Fruit fly (Drosophila melanogaster) whole organism, prepupa: ENCODE measurements around the gene Dus1.
A peak's percentile ranks its signal among the peaks of the same experiment; 100 is the strongest.

Source experiments
- CG10631 ChIP-seq: fragments of 200-800 bp; sonication (Bioruptor generic); optimal IDR thresholded peaks from 2 replicates; lab custom pipeline; 2016; ENCODE audit warnings: missing biosample characterization, missing genetic modification characterization
- CG10669 ChIP-seq: fragments of 200-800 bp; sonication (Bioruptor generic); optimal IDR thresholded peaks from 3 replicates; lab custom pipeline; 2018; ENCODE audit warnings: missing biosample characterization, mild to moderate bottlenecking, missing genetic modification characterization, moderate library complexity
- CG11762 ChIP-seq: fragments of 200-800 bp; sonication (Bioruptor generic); optimal IDR thresholded peaks from 3 replicates; lab custom pipeline; 2016; ENCODE audit warnings: missing biosample characterization, missing genetic modification characterization; ENCODE audit not compliant: insufficient read depth
- CG15336 ChIP-seq: fragments of 200-800 bp; sonication (Bioruptor generic); IDR thresholded peaks from 2 replicates; pipeline ENCODE4 v1.3.6; 2022; ENCODE audit warnings: missing biosample characterization, missing genetic modification characterization
- CG1621 ChIP-seq: fragments of 200-800 bp; sonication (Bioruptor generic); optimal IDR thresholded peaks from 3 replicates; lab custom pipeline; 2018; ENCODE audit warnings: missing biosample characterization, mild to moderate bottlenecking, missing genetic modification characterization
- CG3032 ChIP-seq: fragments of 200-800 bp; optimal IDR thresholded peaks from 2 replicates; lab custom pipeline; 2019; ENCODE audit warnings: missing biosample characterization, mild to moderate bottlenecking, missing genetic modification characterization, moderate library complexity
- CG31627 ChIP-seq: fragments of 200-800 bp; sonication (Bioruptor generic); optimal IDR thresholded peaks from 3 replicates; lab custom pipeline; 2016; ENCODE audit warnings: missing biosample characterization, missing genetic modification characterization
- CG3919 ChIP-seq: fragments of 200-800 bp; sonication (Bioruptor generic); optimal IDR thresholded peaks from 3 replicates; lab custom pipeline; 2016; ENCODE audit warnings: missing biosample characterization, missing genetic modification characterization
- CG6163 ChIP-seq: fragments of 200-800 bp; sonication (Bioruptor generic); IDR thresholded peaks from 3 replicates; pipeline ENCODE4 v1.3.6; 2022; ENCODE audit warnings: missing biosample characterization, missing genetic modification characterization
- CG6276 ChIP-seq: fragments of 200-800 bp; sonication (Bioruptor generic); optimal IDR thresholded peaks from 2 replicates; lab custom pipeline; 2017; ENCODE audit warnings: missing biosample characterization, mild to moderate bottlenecking, missing genetic modification characterization
- CG6808 ChIP-seq: fragments of 200-800 bp; sonication (Bioruptor generic); optimal IDR thresholded peaks from 3 replicates; lab custom pipeline; 2017; ENCODE audit warnings: missing biosample characterization, missing genetic modification characterization, mild to moderate bottlenecking, moderate library complexity, missing genetic modification reagents
- CG6854 ChIP-seq: fragments of 200-800 bp; sonication (Bioruptor generic); optimal IDR thresholded peaks from 2 replicates; lab custom pipeline; 2017; ENCODE audit warnings: missing biosample characterization, mild to moderate bottlenecking, missing genetic modification characterization
- CG7368 ChIP-seq: fragments of 200-800 bp; sonication (Bioruptor generic); optimal IDR thresholded peaks from 3 replicates; lab custom pipeline; 2016; ENCODE audit warnings: missing biosample characterization, missing genetic modification characterization
- CG8632 ChIP-seq: fragments of 200-800 bp; sonication (Bioruptor generic); optimal IDR thresholded peaks from 3 replicates; lab custom pipeline; 2016; ENCODE audit warnings: missing biosample characterization, missing genetic modification characterization
- CG9139 ChIP-seq: fragments of 200-800 bp; sonication (Bioruptor generic); optimal IDR thresholded peaks from 3 replicates; lab custom pipeline; 2017; ENCODE audit warnings: missing biosample characterization, mild to moderate bottlenecking, missing genetic modification characterization
- Eip78C ChIP-seq: fragments of 200-800 bp; sonication (Bioruptor generic); peaks from one replicate; lab custom pipeline; 2016; ENCODE audit warnings: missing biosample characterization, missing genetic modification characterization
- Eip93F ChIP-seq: fragments of 200-800 bp; sonication (Bioruptor generic); optimal IDR thresholded peaks from 2 replicates; lab custom pipeline; 2016; ENCODE audit warnings: missing biosample characterization, mild to moderate bottlenecking, missing genetic modification characterization
- Ets21C ChIP-seq: fragments of 200-800 bp; sonication (Bioruptor generic); optimal IDR thresholded peaks from 3 replicates; lab custom pipeline; 2016; ENCODE audit warnings: missing biosample characterization, missing genetic modification characterization
- Ets96B ChIP-seq: fragments of 200-800 bp; optimal IDR thresholded peaks from 2 replicates; lab custom pipeline; 2019; ENCODE audit warnings: missing biosample characterization, mild to moderate bottlenecking, missing genetic modification characterization, moderate library complexity
- Gug ChIP-seq: fragments of 200-800 bp; sonication (Bioruptor generic); IDR thresholded peaks from 2 replicates; pipeline ENCODE4 v1.3.6; 2022; ENCODE audit warnings: missing biosample characterization, missing genetic modification characterization
- Hr38 ChIP-seq: sonication (Bioruptor generic); optimal IDR thresholded peaks from 2 replicates; lab custom pipeline; 2016; ENCODE audit warnings: missing biosample characterization, missing genetic modification characterization
- Hr39 ChIP-seq: fragments of 200-800 bp; sonication (Bioruptor generic); optimal IDR thresholded peaks from 2 replicates; lab custom pipeline; 2016; ENCODE audit warnings: missing biosample characterization, missing genetic modification characterization
- Hr4 ChIP-seq: fragments of 200-800 bp; sonication (Bioruptor generic); optimal IDR thresholded peaks from 3 replicates; lab custom pipeline; 2016; ENCODE audit warnings: missing biosample characterization, missing genetic modification characterization
- Lpt ChIP-seq: fragments of 200-800 bp; sonication (Bioruptor generic); optimal IDR thresholded peaks from 3 replicates; lab custom pipeline; 2016; ENCODE audit warnings: missing biosample characterization, missing genetic modification characterization
- Met ChIP-seq: fragments of 200-800 bp; sonication (Bioruptor generic); optimal IDR thresholded peaks from 3 replicates; lab custom pipeline; 2016; ENCODE audit warnings: missing biosample characterization, missing genetic modification characterization
- OdsH ChIP-seq: fragments of 200-800 bp; sonication (Bioruptor generic); optimal IDR thresholded peaks from 3 replicates; lab custom pipeline; 2016; ENCODE audit warnings: missing biosample characterization, missing genetic modification characterization
- Smox ChIP-seq: fragments of 200-800 bp; sonication (Bioruptor generic); optimal IDR thresholded peaks from 3 replicates; lab custom pipeline; 2016; ENCODE audit warnings: missing biosample characterization, missing genetic modification characterization
- Sox14 ChIP-seq: fragments of 200-800 bp; sonication (Bioruptor generic); optimal IDR thresholded peaks from 3 replicates; lab custom pipeline; 2016; ENCODE audit warnings: missing biosample characterization, missing genetic modification characterization
- Sox15 ChIP-seq: fragments of 200-800 bp; sonication (Bioruptor generic); optimal IDR thresholded peaks from 3 replicates; lab custom pipeline; 2016; ENCODE audit warnings: missing biosample characterization, missing genetic modification characterization
- achi ChIP-seq: fragments of 200-800 bp; sonication (Bioruptor generic); optimal IDR thresholded peaks from 3 replicates; lab custom pipeline; 2016; ENCODE audit warnings: missing biosample characterization, missing genetic modification characterization
- acj6 ChIP-seq: fragments of 200-800 bp; sonication (Bioruptor generic); optimal IDR thresholded peaks from 3 replicates; lab custom pipeline; 2016; ENCODE audit warnings: missing biosample characterization, missing genetic modification characterization
- cyc ChIP-seq: fragments of 200-800 bp; sonication (Bioruptor generic); optimal IDR thresholded peaks from 3 replicates; lab custom pipeline; 2016; ENCODE audit warnings: missing biosample characterization, missing genetic modification characterization
- esn ChIP-seq: fragments of 200-800 bp; sonication (Bioruptor generic); optimal IDR thresholded peaks from 2 replicates; lab custom pipeline; 2016; ENCODE audit warnings: missing biosample characterization, mild to moderate bottlenecking, missing genetic modification characterization, moderate library complexity
- fd59A ChIP-seq: fragments of 200-800 bp; sonication (Bioruptor generic); optimal IDR thresholded peaks from 2 replicates; lab custom pipeline; 2017; ENCODE audit warnings: missing biosample characterization, mild to moderate bottlenecking, missing genetic modification characterization, missing genetic modification reagents
- fd85E ChIP-seq: fragments of 200-800 bp; sonication (Bioruptor generic); optimal IDR thresholded peaks from 3 replicates; lab custom pipeline; 2016; ENCODE audit warnings: missing biosample characterization, missing genetic modification characterization
- fkh ChIP-seq: fragments of 200-800 bp; sonication (Bioruptor generic); optimal IDR thresholded peaks from 3 replicates; lab custom pipeline; 2017; ENCODE audit warnings: missing biosample characterization, mild to moderate bottlenecking, missing genetic modification characterization, moderate library complexity
- lz ChIP-seq: fragments of 200-800 bp; sonication (Bioruptor generic); optimal IDR thresholded peaks from 3 replicates; lab custom pipeline; 2016; ENCODE audit warnings: missing biosample characterization, missing genetic modification characterization
- net ChIP-seq: fragments of 200-800 bp; sonication (Bioruptor generic); optimal IDR thresholded peaks from 3 replicates; lab custom pipeline; 2016; ENCODE audit warnings: missing biosample characterization, missing genetic modification characterization
- salr ChIP-seq, 2 experiments: fragments of 200-800 bp; sonication (Bioruptor generic); optimal IDR thresholded peaks; 3 replicates each; lab custom pipeline; 2016 to 2018; ENCODE audit warnings: missing biosample characterization in 2 of 2, missing genetic modification characterization in 2 of 2, mild to moderate bottlenecking in 1 of 2
- spab ChIP-seq: fragments of 200-800 bp; sonication (Bioruptor generic); optimal IDR thresholded peaks from 2 replicates; lab custom pipeline; 2017; ENCODE audit warnings: missing biosample characterization, mild to moderate bottlenecking, missing genetic modification characterization, missing genetic modification reagents
- ss ChIP-seq, 2 experiments: fragments of 200-800 bp; sonication (Bioruptor generic); optimal IDR thresholded peaks; 2 replicates in 1 of 2; 3 replicates in 1 of 2; lab custom pipeline; 2017 to 2018; ENCODE audit warnings: mild to moderate bottlenecking in 2 of 2, missing biosample characterization in 2 of 2, missing genetic modification characterization in 2 of 2, moderate library complexity in 1 of 2
- svp ChIP-seq: fragments of 200-800 bp; sonication (Bioruptor generic); peaks from one replicate; lab custom pipeline; 2016; ENCODE audit warnings: missing biosample characterization, missing genetic modification characterization
- vri ChIP-seq: fragments of 200-800 bp; sonication (Bioruptor generic); optimal IDR thresholded peaks from 3 replicates; lab custom pipeline; 2016; ENCODE audit warnings: missing biosample characterization, mild to moderate bottlenecking, missing genetic modification characterization

Dus1 gene

DNA sequence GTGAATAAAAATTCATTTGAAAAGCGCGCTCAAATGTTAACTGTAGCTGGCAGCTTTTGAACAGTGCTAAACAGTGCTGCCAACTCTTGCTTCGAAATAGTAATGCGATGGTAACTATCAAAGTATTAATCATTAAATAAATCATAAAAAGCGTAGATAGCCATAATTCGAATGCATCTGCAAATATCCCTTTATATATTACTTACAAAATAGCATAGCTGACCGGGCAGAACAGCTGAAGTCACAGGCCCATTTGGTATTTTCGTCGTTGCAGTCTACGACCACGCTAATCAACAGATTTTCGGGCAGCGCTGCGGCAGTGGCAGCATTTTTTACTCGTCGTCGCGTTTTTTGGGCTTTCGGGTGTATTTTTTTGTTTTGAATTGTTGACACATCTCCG, 34.1 kb upstream of the Dus1 start, which contains the start of gene Plc21C (continued):
- TF ChIP-seq CG1621 (tag; lab: Kevin White, UChicago) = no peak
- no peak for TF ChIP-seq ss (GFP tag; optimal IDR thresholded peaks at IDR 0.05; lab: Kevin White, UChicago)
- TF ChIP-seq lz (GFP tag; lab: Kevin White, UChicago) = peak; percentile 43
- peak; percentile 2 for TF ChIP-seq Ets96B (tag; lab: Kevin White, UChicago)
- TF ChIP-seq Gug (GFP tag; lab: Robert Waterston, UW) = no peak
- TF ChIP-seq Hr4 (GFP tag; lab: Kevin White, UChicago) = peak; percentile 40
- TF ChIP-seq achi (GFP tag; lab: Kevin White, UChicago) = no peak

DNA sequence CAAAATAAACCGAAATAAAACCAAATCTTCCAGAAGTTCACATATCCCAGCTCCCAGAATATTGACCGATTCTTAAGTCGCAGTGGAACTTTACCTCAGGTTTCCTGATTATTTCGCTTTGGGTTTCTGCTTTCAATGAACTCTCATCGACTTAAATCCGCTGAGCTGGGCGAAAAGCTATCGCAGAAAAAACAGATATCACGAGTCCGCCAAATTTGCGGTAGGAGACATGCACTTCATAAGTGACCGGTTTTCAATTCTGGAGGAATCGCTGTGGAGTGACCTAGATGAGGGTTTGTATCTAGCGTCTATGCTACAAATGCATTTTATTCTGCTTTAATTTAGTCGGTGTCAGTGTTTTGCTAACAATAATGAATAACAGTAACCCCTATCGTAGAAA, 33.7 kb upstream of the Dus1 start:
- no peak for TF ChIP-seq Lpt (GFP tag; lab: Kevin White, UChicago)
- TF ChIP-seq CG3032 (tag; lab: Kevin White, UChicago) = no peak
- TF ChIP-seq Hr39 (GFP tag; lab: Kevin White, UChicago) = no peak
- no peak for TF ChIP-seq fd85E (GFP tag; lab: Kevin White, UChicago)
- no peak for TF ChIP-seq Hr4 (GFP tag; lab: Kevin White, UChicago)
- no peak for TF ChIP-seq CG6276 (GFP tag; lab: Kevin White, UChicago)
- no peak for TF ChIP-seq spab (GFP tag; lab: Kevin White, UChicago)
- TF ChIP-seq CG7368 (GFP tag; lab: Kevin White, UChicago) = no peak
- no peak for TF ChIP-seq CG11762
- no peak for TF ChIP-seq Ets21C
- no peak for TF ChIP-seq CG9139
- TF ChIP-seq CG6854 (GFP tag; lab: Kevin White, UChicago) = no peak
- TF ChIP-seq salr (GFP tag; optimal IDR thresholded peaks at IDR 0.05; lab: Kevin White, UChicago) = no peak
- no peak for TF ChIP-seq lz (GFP tag; lab: Kevin White, UChicago)
- TF ChIP-seq Sox15 = no peak
- no peak for TF ChIP-seq CG31627 (GFP tag; lab: Kevin White, UChicago)
- no peak for TF ChIP-seq CG1621 (tag; lab: Kevin White, UChicago)
- no peak for TF ChIP-seq Smox (GFP tag; lab: Kevin White, UChicago)
- no peak for TF ChIP-seq CG10669 (GFP tag; lab: Kevin White, UChicago)

dm6 chr2L:303306-303962, 31.9 kb upstream of the Dus1 start:
- no peak for TF ChIP-seq fd85E (GFP tag; lab: Kevin White, UChicago)
- no peak for TF ChIP-seq cyc (GFP tag; lab: Kevin White, UChicago)
- TF ChIP-seq vri (GFP tag; lab: Kevin White, UChicago) = peak; percentile 51
- TF ChIP-seq svp (GFP tag; lab: Kevin White, UChicago) = peak; percentile 55
- peak; percentile 25 for TF ChIP-seq Eip78C (GFP tag; lab: Kevin White, UChicago)
- no peak for TF ChIP-seq Gug (GFP tag; lab: Robert Waterston, UW)
- TF ChIP-seq Eip93F = peak; percentile 48

DNA sequence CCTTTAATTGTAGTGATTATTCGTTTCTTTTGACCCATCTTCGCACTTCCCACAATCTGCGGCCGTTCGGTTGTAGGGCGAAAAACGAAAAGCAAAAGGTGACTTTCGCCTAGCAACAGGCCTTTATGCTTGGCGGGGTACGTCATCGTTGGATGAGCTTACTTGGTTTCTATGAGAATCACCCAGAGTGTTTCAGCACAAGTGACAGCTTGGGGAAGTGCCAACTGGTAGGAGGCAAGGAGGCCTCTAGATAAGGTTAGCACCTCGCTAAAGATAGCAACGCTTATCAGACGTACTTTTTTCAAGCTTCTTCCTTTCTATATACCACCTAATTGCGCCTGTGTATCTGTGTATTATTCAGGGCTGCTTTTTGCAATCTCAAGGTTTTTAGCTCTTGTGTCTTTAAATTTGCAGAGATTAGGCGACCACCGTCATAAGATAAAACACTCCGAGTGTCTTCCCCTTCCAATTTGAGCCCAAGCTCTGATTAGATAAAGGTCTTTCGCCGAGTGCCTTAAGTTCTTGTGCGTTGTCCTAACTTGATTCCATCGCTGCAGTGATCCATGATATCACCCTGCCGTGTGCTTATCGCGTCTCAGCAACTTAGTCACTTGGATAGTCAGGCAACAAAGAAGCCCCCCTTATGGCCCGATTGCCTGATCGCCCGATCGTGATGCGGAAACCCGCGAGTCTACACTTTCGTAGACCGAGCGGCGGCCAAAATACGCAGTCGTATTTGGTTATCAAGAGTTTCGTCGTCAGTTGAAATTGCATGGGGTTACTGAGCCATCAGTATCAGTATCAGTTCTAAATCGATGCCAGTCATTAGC, 29.5 kb upstream of the Dus1 start:
- TF ChIP-seq CG9139 (no peak), svp (GFP tag; lab: Kevin White, UChicago) (peak; percentile 92), CG3919 (GFP tag; lab: Kevin White, UChicago) (no peak), CG10669 (GFP tag; lab: Kevin White, UChicago) (no peak), CG6163 (no peak), CG10631 (no peak), Met (GFP tag; lab: Kevin White, UChicago) (no peak), CG8632 (GFP tag; lab: Kevin White, UChicago) (no peak), acj6 (no peak), vri (GFP tag; lab: Kevin White, UChicago) (peak; percentile 91), CG6808 (GFP tag; lab: Kevin White, UChicago) (no peak), Hr38 (GFP tag; lab: Kevin White, UChicago) (no peak), net (no peak), salr (GFP tag; optimal IDR thresholded peaks at IDR 0.05; lab: Kevin White, UChicago) (no peak), CG15336 (no peak), OdsH (GFP tag; lab: Kevin White, UChicago) (no peak), fkh (no peak), CG31627 (GFP tag; lab: Kevin White, UChicago) (no peak), CG7368 (GFP tag; lab: Kevin White, UChicago) (no peak), Sox14 (peak; percentile 60), esn (GFP tag; lab: Kevin White, UChicago) (no peak), fd59A (no peak), Eip93F (peak; percentile 80)
